Fruit fly (Drosophila melanogaster): ENCODE data around the gene ND-ASHI.

The ND-ASHI gene

DNA sequence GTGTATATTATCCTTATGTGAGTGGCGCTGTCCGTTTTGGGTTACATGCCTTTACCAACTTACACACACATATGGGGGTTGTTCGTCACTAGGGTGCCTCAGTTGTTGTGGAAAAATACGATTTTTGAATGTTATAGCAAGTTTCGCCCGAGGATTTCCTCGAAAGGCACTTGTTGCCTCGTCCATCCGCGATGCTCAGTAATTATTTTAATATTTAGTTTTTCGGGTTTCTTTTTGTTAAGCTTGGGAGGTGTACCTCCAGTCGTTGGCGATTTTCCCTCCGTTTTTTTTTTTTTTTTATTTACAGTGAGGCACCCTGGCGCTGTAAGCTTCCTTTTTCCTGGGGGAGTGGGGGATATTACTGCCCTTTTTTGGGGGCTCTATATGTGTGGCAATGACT is 17.5 kb upstream of the ND-ASHI start (continued):
- peak; percentile 51 for TF ChIP-seq CG6254 (GFP tag; optimal IDR thresholded peaks at IDR 0.05)
- no peak for TF ChIP-seq pb (GFP tag; optimal IDR thresholded peaks at IDR 0.05)
- TF ChIP-seq Dref (GFP tag; IDR thresholded peaks at IDR 0.05) = no peak
- 0 out of 2 replicates have a peak, but pooled peaks have one; percentile 28 for TF ChIP-seq al (GFP tag; IDR thresholded peaks at IDR 0.05)
- peak; percentile 84 for TF ChIP-seq B-H2 (GFP tag; optimal IDR thresholded peaks at IDR 0.05)
- no peak for TF ChIP-seq CG14965 (GFP tag; optimal IDR thresholded peaks at IDR 0.05; ENCODE audit: borderline replicate concordance)
- TF ChIP-seq so (GFP tag; IDR thresholded peaks at IDR 0.05) = peak; percentile 80; the same call in 2 of the 3 replicates
- TF ChIP-seq CG14014 (GFP tag; IDR thresholded peaks at IDR 0.05) = peak; percentile 69; the same call in 1 of the 2 replicates
- TF ChIP-seq Blimp-1 (GFP tag; optimal IDR thresholded peaks at IDR 0.05) = peak; percentile 63
- peak; percentile 63 for TF ChIP-seq odd (GFP tag; optimal IDR thresholded peaks at IDR 0.05)
- TF ChIP-seq CG7987 (GFP tag; optimal IDR thresholded peaks at IDR 0.05) = no peak
- TF ChIP-seq nau (GFP tag; optimal IDR thresholded peaks at IDR 0.05) = peak; percentile 35
- TF ChIP-seq kah (GFP tag; optimal IDR thresholded peaks at IDR 0.05) = peak; percentile 10
- TF ChIP-seq CG9797 (GFP tag; optimal IDR thresholded peaks at IDR 0.05) = no peak
- peak; percentile 53 for TF ChIP-seq mam (GFP tag; optimal IDR thresholded peaks at IDR 0.05)
- TF ChIP-seq ci (GFP tag; IDR thresholded peaks at IDR 0.05) = peak; percentile 86
- peak; percentile 61 for TF ChIP-seq NC2β (GFP tag; optimal IDR thresholded peaks at IDR 0.05)
- 0 out of 2 replicates have a peak, but pooled peaks have one; percentile 16 for TF ChIP-seq CG8765 (GFP tag; IDR thresholded peaks at IDR 0.05)
- TF ChIP-seq CG1233 (GFP tag; optimal IDR thresholded peaks at IDR 0.05) = peak; percentile 45
- TF ChIP-seq tgo (GFP tag; IDR thresholded peaks at IDR 0.05) = peak; percentile 67; the same call in 1 of the 3 replicates
- 0 out of 3 replicates have a peak, but pooled peaks have one; percentile 24 for TF ChIP-seq jigr1 (GFP tag; IDR thresholded peaks at IDR 0.05)
- no peak for TF ChIP-seq CG31365 (tag; optimal IDR thresholded peaks at IDR 0.05)
- no peak for TF ChIP-seq CG7357 (GFP tag; IDR thresholded peaks at IDR 0.05)
- no peak for TF ChIP-seq dan (GFP tag; IDR thresholded peaks at IDR 0.05)
- peak; percentile 30 for TF ChIP-seq HmgD (GFP tag; optimal IDR thresholded peaks at IDR 0.05)
- TF ChIP-seq CG2678 (tag; optimal IDR thresholded peaks at IDR 0.05) = peak; percentile 86
- no peak for TF ChIP-seq H15 (GFP tag; IDR thresholded peaks at IDR 0.05)
- no peak for TF ChIP-seq CG17186 (GFP tag; optimal IDR thresholded peaks at IDR 0.05)
- TF ChIP-seq Ptx1 (GFP tag; IDR thresholded peaks at IDR 0.05) = peak; percentile 71
- TF ChIP-seq CG17829 (tag; optimal IDR thresholded peaks at IDR 0.05) = peak; percentile 53
- TF ChIP-seq CG12236 (GFP tag; optimal IDR thresholded peaks at IDR 0.05) = no peak
- peak; percentile 16 for TF ChIP-seq CG3407 (GFP tag; optimal IDR thresholded peaks at IDR 0.05)
- no peak; the same call in 1 of the 2 replicates for TF ChIP-seq gt (GFP tag; IDR thresholded peaks at IDR 0.05)
- peak; percentile 29 for TF ChIP-seq tup (GFP tag; optimal IDR thresholded peaks at IDR 0.05)
- TF ChIP-seq CG7928 (GFP tag; optimal IDR thresholded peaks at IDR 0.05) = no peak
- TF ChIP-seq Kr (GFP tag; optimal IDR thresholded peaks at IDR 0.05) = no peak
- TF ChIP-seq p53 (GFP tag; optimal IDR thresholded peaks at IDR 0.05) = no peak
- TF ChIP-seq CG10979 (tag; optimal IDR thresholded peaks at IDR 0.05) = peak; percentile 64
- TF ChIP-seq CG2129 (GFP tag; IDR thresholded peaks at IDR 0.05; ENCODE audit: partially characterized antibody) = no peak
- TF ChIP-seq CG9437 (GFP tag; optimal IDR thresholded peaks at IDR 0.05) = peak; percentile 46
- TF ChIP-seq CG8281 (tag; optimal IDR thresholded peaks at IDR 0.05) = peak; percentile 9
- TF ChIP-seq CG12769 (tag; optimal IDR thresholded peaks at IDR 0.05) = no peak
- TF ChIP-seq kay (GFP tag; optimal IDR thresholded peaks at IDR 0.05) = peak; percentile 29
- TF ChIP-seq Ets97D (GFP tag; optimal IDR thresholded peaks at IDR 0.05) = peak; percentile 10
- TF ChIP-seq HLH54F (GFP tag; optimal IDR thresholded peaks at IDR 0.05) = peak; percentile 54
- peak; percentile 71 for TF ChIP-seq CG15514 (GFP tag; optimal IDR thresholded peaks at IDR 0.05)
- TF ChIP-seq caup (GFP tag; optimal IDR thresholded peaks at IDR 0.05; ENCODE audit: severe bottlenecking) = peak; percentile 67
- TF ChIP-seq Gsc (GFP tag; IDR thresholded peaks at IDR 0.05) = no peak
- peak; percentile 72 for TF ChIP-seq CG12659 (GFP tag; optimal IDR thresholded peaks at IDR 0.05)
- no peak for TF ChIP-seq zf30C (GFP tag; optimal IDR thresholded peaks at IDR 0.05)

Measured in whole organism, embryonic.